Worm (Caenorhabditis elegans) whole organism, L4 larva: ENCODE results near the gene set-17.

Experiments used
- F26F4.8 ChIP-seq: fragments of 200-800 bp; sonication (Bioruptor generic); conservative IDR thresholded peaks from 2 replicates; pipeline ENCODE4 v1.3.6; 2022; ENCODE audit warnings: missing genetic modification characterization, missing compliant biosample characterization
- F49E8.2 ChIP-seq: sonication (generic microtip); optimal IDR thresholded peaks from 2 replicates; lab custom pipeline; 2016; ENCODE audit warnings: missing compliant biosample characterization, mild to moderate bottlenecking, missing genetic modification characterization, borderline replicate concordance
- T20F7.1 ChIP-seq: fragments of 200-800 bp; sonication (Bioruptor generic); optimal IDR thresholded peaks from 2 replicates; lab custom pipeline; 2018; ENCODE audit warnings: mild to moderate bottlenecking, missing genetic modification characterization, missing compliant biosample characterization
- T26A8.4 ChIP-seq: fragments of 200-800 bp; sonication (Bioruptor generic); IDR thresholded peaks from 2 replicates; pipeline ENCODE4 v1.3.6; 2022; ENCODE audit warnings: missing genetic modification characterization, missing compliant biosample characterization
- Y48G9A.11 ChIP-seq: fragments of 200-800 bp; sonication (Bioruptor generic); IDR thresholded peaks from 2 replicates; pipeline ENCODE4 v1.3.6; 2022; ENCODE audit warnings: missing genetic modification reagents, missing genetic modification characterization, missing compliant biosample characterization
- aha-1 ChIP-seq: fragments of 150-350 bp; peaks from one replicate; lab custom pipeline; 2014; ENCODE audit warnings: missing biosample characterization, missing genetic modification characterization
- aly-2 ChIP-seq: sonication (generic microtip); optimal IDR thresholded peaks from 2 replicates; lab custom pipeline; 2018; ENCODE audit warnings: missing biosample characterization, missing genetic modification characterization
- ama-1 ChIP-seq: fragments of 150-350 bp; optimal IDR thresholded peaks from 2 replicates; lab custom pipeline; 2014; ENCODE audit warnings: inconsistent platforms, mixed read lengths
- arid-1 ChIP-seq: fragments of 200-800 bp; sonication (Bioruptor generic); conservative IDR thresholded peaks from 2 replicates; pipeline ENCODE4 v1.3.6; 2022; ENCODE audit warnings: missing genetic modification reagents, missing genetic modification characterization, missing compliant biosample characterization
- ceh-32 ChIP-seq: sonication (generic microtip); optimal IDR thresholded peaks from 2 replicates; lab custom pipeline; 2016; ENCODE audit warnings: mild to moderate bottlenecking, missing genetic modification characterization, missing compliant biosample characterization; ENCODE audit not compliant: poor library complexity
- ceh-44 ChIP-seq: fragments of 200-800 bp; sonication (Bioruptor generic); IDR thresholded peaks from 2 replicates; pipeline ENCODE4 v1.3.6; 2022; ENCODE audit warnings: missing genetic modification reagents, missing genetic modification characterization, missing compliant biosample characterization
- ceh-82 ChIP-seq: sonication (generic microtip); optimal IDR thresholded peaks from 2 replicates; lab custom pipeline; 2017; ENCODE audit warnings: missing biosample characterization, missing genetic modification characterization
- cey-2 ChIP-seq: sonication (generic microtip); optimal IDR thresholded peaks from 3 replicates; lab custom pipeline; 2017; ENCODE audit warnings: missing genetic modification characterization, mild to moderate bottlenecking, missing compliant biosample characterization, antibody characterized with exemption, borderline replicate concordance; ENCODE audit not compliant: insufficient read depth
- duxl-1 ChIP-seq: sonication (generic microtip); optimal IDR thresholded peaks from 2 replicates; lab custom pipeline; 2016; ENCODE audit warnings: mild to moderate bottlenecking, missing genetic modification characterization, moderate library complexity, missing compliant biosample characterization; ENCODE audit not compliant: poor library complexity
- dve-1 ChIP-seq: sonication (generic microtip); optimal IDR thresholded peaks from 2 replicates; lab custom pipeline; 2017; ENCODE audit warnings: antibody characterized with exemption, mild to moderate bottlenecking, missing genetic modification characterization, missing compliant biosample characterization; ENCODE audit not compliant: insufficient read depth
- egl-43 ChIP-seq: fragments of 200-800 bp; sonication (Bioruptor generic); IDR thresholded peaks from 2 replicates; pipeline ENCODE4 v1.3.6; 2022; ENCODE audit warnings: missing genetic modification reagents, missing genetic modification characterization, missing compliant biosample characterization
- fos-1 ChIP-seq: fragments of 150-350 bp; optimal IDR thresholded peaks from 2 replicates; lab custom pipeline; 2014; ENCODE audit warnings: missing biosample characterization, missing genetic modification characterization
- gei-8 ChIP-seq: fragments of 200-800 bp; sonication (Bioruptor generic); optimal IDR thresholded peaks from 2 replicates; lab custom pipeline; 2018; ENCODE audit warnings: mild to moderate bottlenecking, missing genetic modification characterization, missing compliant biosample characterization
- hlh-11 ChIP-seq: fragments of 200-800 bp; sonication (Bioruptor generic); optimal IDR thresholded peaks from 2 replicates; lab custom pipeline; 2018; ENCODE audit warnings: mild to moderate bottlenecking, missing genetic modification characterization, missing compliant biosample characterization
- hlh-30 ChIP-seq: sonication (generic microtip); optimal IDR thresholded peaks from 2 replicates; lab custom pipeline; 2017; ENCODE audit warnings: antibody characterized with exemption, mild to moderate bottlenecking, missing genetic modification characterization, missing compliant biosample characterization; ENCODE audit not compliant: insufficient read depth
- lim-7 ChIP-seq: fragments of 200-800 bp; sonication (Bioruptor generic); IDR thresholded peaks from 2 replicates; pipeline ENCODE4 v1.3.6; 2022; ENCODE audit warnings: missing genetic modification characterization, missing compliant biosample characterization
- lin-38 ChIP-seq: fragments of 200-800 bp; sonication (Bioruptor generic); IDR thresholded peaks from 2 replicates; pipeline ENCODE4 v1.3.6; 2022; ENCODE audit warnings: missing genetic modification reagents, missing genetic modification characterization, missing compliant biosample characterization
- lin-39 ChIP-seq: fragments of 150-350 bp; optimal IDR thresholded peaks from 2 replicates; lab custom pipeline; 2014; ENCODE audit warnings: missing biosample characterization, missing genetic modification reagents, missing genetic modification characterization
- lsy-2 ChIP-seq, 2 experiments: fragments of 150-350 bp in 1 of 2; sonication (generic microtip) in 1 of 2; optimal IDR thresholded peaks; 2 replicates each; lab custom pipeline; 2014 to 2017; ENCODE audit warnings: missing biosample characterization in 2 of 2, missing genetic modification characterization in 2 of 2
- madf-9 ChIP-seq: fragments of 200-800 bp; sonication (Bioruptor generic); conservative IDR thresholded peaks from 2 replicates; pipeline ENCODE4 v1.3.6; 2022; ENCODE audit warnings: missing genetic modification reagents, missing genetic modification characterization, missing compliant biosample characterization
- mdl-1 ChIP-seq, 2 experiments: fragments of 150-350 bp in 1 of 2; sonication (generic microtip) in 1 of 2; optimal IDR thresholded peaks; 2 replicates each; lab custom pipeline; 2014 to 2017; ENCODE audit warnings: missing biosample characterization in 2 of 2, missing genetic modification characterization in 2 of 2
- nhr-102 ChIP-seq: sonication (generic microtip); optimal IDR thresholded peaks from 2 replicates; lab custom pipeline; 2016; ENCODE audit warnings: mild to moderate bottlenecking, missing genetic modification characterization, moderate library complexity, missing compliant biosample characterization
- nhr-11 ChIP-seq: fragments of 150-350 bp; optimal IDR thresholded peaks from 2 replicates; lab custom pipeline; 2014; ENCODE audit warnings: missing biosample characterization, missing genetic modification characterization
- nhr-111 ChIP-seq: fragments of 200-800 bp; sonication (Bioruptor generic); optimal IDR thresholded peaks from 2 replicates; lab custom pipeline; 2018; ENCODE audit warnings: mild to moderate bottlenecking, missing genetic modification characterization, missing compliant biosample characterization
- nhr-237 ChIP-seq: sonication (generic microtip); optimal IDR thresholded peaks from 2 replicates; lab custom pipeline; 2017; ENCODE audit warnings: missing biosample characterization, missing genetic modification characterization
- nhr-42 ChIP-seq: fragments of 200-800 bp; sonication (Bioruptor generic); IDR thresholded peaks from 2 replicates; pipeline ENCODE4 v1.3.6; 2022; ENCODE audit warnings: missing genetic modification characterization, missing compliant biosample characterization
- nhr-48 ChIP-seq: sonication (generic microtip); optimal IDR thresholded peaks from 2 replicates; lab custom pipeline; 2016; ENCODE audit warnings: mild to moderate bottlenecking, missing genetic modification characterization, missing compliant biosample characterization
- nhr-77 ChIP-seq: fragments of 150-350 bp; optimal IDR thresholded peaks from 2 replicates; lab custom pipeline; 2014; ENCODE audit warnings: missing biosample characterization, missing genetic modification characterization
- pha-4 ChIP-seq, 2 experiments: fragments of 150-350 bp in 1 of 2; fragments of 200-800 bp in 1 of 2; sonication (Bioruptor generic) in 1 of 2; IDR thresholded peaks in 1 of 2; optimal IDR thresholded peaks in 1 of 2; 2 replicates each; pipeline versions ENCODE4 v1.3.6 to Lab custom; 2014 to 2022; ENCODE audit warnings: missing genetic modification characterization in 2 of 2, missing genetic modification reagents in 2 of 2, missing biosample characterization in 1 of 2, missing compliant biosample characterization in 1 of 2
- rbr-2 ChIP-seq: sonication (generic microtip); optimal IDR thresholded peaks from 2 replicates; lab custom pipeline; 2016; ENCODE audit warnings: missing genotype, missing genetic modification characterization, missing compliant biosample characterization
- set-16 ChIP-seq: fragments of 200-800 bp; sonication (Bioruptor generic); IDR thresholded peaks from 2 replicates; pipeline ENCODE4 v1.3.6; 2022; ENCODE audit warnings: missing genetic modification reagents, missing genetic modification characterization, missing compliant biosample characterization
- tag-97 ChIP-seq: fragments of 200-800 bp; sonication (Bioruptor generic); IDR thresholded peaks from 2 replicates; pipeline ENCODE4 v1.3.6; 2022; ENCODE audit warnings: missing genetic modification characterization, missing compliant biosample characterization
- unc-130 ChIP-seq: sonication (generic microtip); optimal IDR thresholded peaks from 2 replicates; lab custom pipeline; 2016; ENCODE audit warnings: missing genetic modification reagents, missing genetic modification characterization, missing compliant biosample characterization
- unc-62 ChIP-seq, 3 experiments: fragments of 150-350 bp in 1 of 3; sonication (generic microtip); optimal IDR thresholded peaks in 2 of 3; peaks in 1 of 3; 1 replicate in 1 of 3; 2 replicates in 2 of 3; lab custom pipeline; 2014 to 2017; ENCODE audit warnings: missing biosample characterization in 3 of 3, missing genetic modification characterization in 3 of 3, missing genetic modification reagents in 3 of 3, missing genotype in 1 of 3
- zag-1 ChIP-seq: fragments of 150-350 bp; optimal IDR thresholded peaks from 2 replicates; lab custom pipeline; 2014; ENCODE audit warnings: missing biosample characterization, missing genetic modification characterization
- zfp-2 ChIP-seq: sonication (generic microtip); optimal IDR thresholded peaks from 2 replicates; lab custom pipeline; 2016; ENCODE audit warnings: mild to moderate bottlenecking, missing genetic modification characterization, missing compliant biosample characterization
- zfp-3 ChIP-seq: fragments of 200-800 bp; sonication (Bioruptor generic); conservative IDR thresholded peaks from 2 replicates; pipeline ENCODE4 v1.3.6; 2022; ENCODE audit warnings: missing genetic modification reagents, missing genetic modification characterization, missing compliant biosample characterization
- zip-11 ChIP-seq: fragments of 200-800 bp; sonication (Bioruptor generic); IDR thresholded peaks from 2 replicates; pipeline ENCODE4 v1.3.6; 2022; ENCODE audit warnings: missing genetic modification characterization, missing compliant biosample characterization
- ztf-11 ChIP-seq: fragments of 150-350 bp; optimal IDR thresholded peaks from 2 replicates; lab custom pipeline; 2014; ENCODE audit warnings: missing biosample characterization, missing genetic modification characterization

Gene set-17

ce11 chrII:8931405-8932149 lies 8.7 kb downstream of the set-17 start (continued):
- TF ChIP-seq nhr-77 (no peak), nhr-237 (tag; lab: Kevin White, UChicago) (no peak), nhr-48 (tag; lab: Kevin White, UChicago) (no peak), hlh-30 (tag; lab: Kevin White, UChicago) (peak; percentile 76), zfp-2 (tag; lab: Kevin White, UChicago) (no peak), nhr-102 (tag; lab: Kevin White, UChicago) (no peak), tag-97 (GFP tag; lab: Robert Waterston, UW) (no peak), F26F4.8 (0 out of 2 replicates have a peak, but pooled peaks have one; percentile 11), nhr-42 (GFP tag; lab: Robert Waterston, UW) (no peak), lsy-2 (tag; optimal IDR thresholded peaks at IDR 0.05; lab: Kevin White, UChicago) (peak; percentile 0 to 28), ceh-44 (no peak), duxl-1 (no peak), madf-9 (GFP tag; lab: Robert Waterston, UW) (0 out of 2 replicates have a peak, but pooled peaks have one; percentile 21), ztf-11 (tag; lab: Kevin White, UChicago) (no peak), cey-2 (tag; lab: Kevin White, UChicago) (no peak), T26A8.4 (GFP tag; lab: Robert Waterston, UW) (no peak), unc-62 (GFP tag; optimal IDR thresholded peaks at IDR 0.05 in 1 of 2; lab: Kevin White, UChicago) (peak in 1 of 2 experiments; percentile 82), unc-62 (tag; optimal IDR thresholded peaks at IDR 0.05; lab: Kevin White, UChicago) (no peak), mdl-1 (tag; optimal IDR thresholded peaks at IDR 0.05; lab: Kevin White, UChicago) (peak in 1 of 2 experiments; percentile 61), lim-7 (GFP tag; lab: Robert Waterston, UW) (no peak), dve-1 (tag; lab: Kevin White, UChicago) (peak; percentile 28), gei-8 (GFP tag; lab: Kevin White, UChicago) (no peak), nhr-111 (GFP tag; lab: Kevin White, UChicago) (no peak), aly-2 (tag; lab: Kevin White, UChicago) (no peak), unc-130 (no peak), F49E8.2 (no peak), Y48G9A.11 (GFP tag; lab: Robert Waterston, UW) (no peak), zfp-3 (GFP tag; lab: Robert Waterston, UW) (no peak), rbr-2 (tag; lab: Kevin White, UChicago) (peak; percentile 35), aha-1 (tag; lab: Kevin White, UChicago) (peak; percentile 99)

ce11 chrII:8930763-8931162 lies 9.5 kb downstream of the set-17 start, which contains the start of gene enol-1:
Gene enol-1 (plus strand): TSS chrII:8930997.
- TF ChIP-seq lin-38 (GFP tag; lab: Robert Waterston, UW) (peak; percentile 32), F49E8.2 (no peak), unc-130 (peak; percentile 15), ama-1 (lab: Kevin White, UChicago) (peak; percentile 69)
- TF ChIP-seq, all 104 proteins: peak for 3

ce11 chrII:8929771-8930170 lies 10.5 kb downstream of the set-17 start, which contains the start of gene mrpl-50:
Gene mrpl-50 (plus strand): TSS chrII:8929841.
- TF ChIP-seq tag-97 (GFP tag; lab: Robert Waterston, UW) (no peak), nhr-48 (tag; lab: Kevin White, UChicago) (no peak), set-16 (peak; percentile 13; the same call in 1 of the 2 replicates), lin-38 (GFP tag; lab: Robert Waterston, UW) (peak; percentile 56), fos-1 (tag; lab: Kevin White, UChicago) (no peak), ceh-32 (tag; lab: Kevin White, UChicago) (no peak), arid-1 (peak; percentile 46; the same call in 1 of the 2 replicates), Y48G9A.11 (GFP tag; lab: Robert Waterston, UW) (peak; percentile 26; the same call in 1 of the 2 replicates), nhr-11 (tag; lab: Kevin White, UChicago) (no peak), ceh-82 (no peak), rbr-2 (tag; lab: Kevin White, UChicago) (no peak), aha-1 (tag; lab: Kevin White, UChicago) (peak; percentile 82), zip-11 (GFP tag; lab: Robert Waterston, UW) (no peak), hlh-11 (tag; lab: Kevin White, UChicago) (no peak), gei-8 (GFP tag; lab: Kevin White, UChicago) (no peak), pha-4 (GFP tag; IDR thresholded peaks at IDR 0.05; lab: Robert Waterston, UW) (0 out of 2 replicates have a peak, but pooled peaks have one; percentile 31), pha-4 (tag; optimal IDR thresholded peaks at IDR 0.05; lab: Kevin White, UChicago) (no peak), T20F7.1 (GFP tag; lab: Kevin White, UChicago) (no peak), egl-43 (GFP tag; lab: Robert Waterston, UW) (0 out of 2 replicates have a peak, but pooled peaks have one; percentile 61), ama-1 (lab: Kevin White, UChicago) (peak; percentile 75), zag-1 (tag; lab: Kevin White, UChicago) (no peak), lin-39 (tag; lab: Kevin White, UChicago) (no peak), cey-2 (tag; lab: Kevin White, UChicago) (no peak)
